Fruit fly (Drosophila melanogaster): Measurements from ENCODE around the gene twe.

dm6 chr2L:16310648-16311047 lies 49.0 kb upstream of the twe start, which contains the start of the genes cni and fzy:
- no peak for TF ChIP-seq pan (optimal IDR thresholded peaks at IDR 0.05)
- TF ChIP-seq EcR (GFP tag; optimal IDR thresholded peaks at IDR 0.05): no peak
- TF ChIP-seq usp (GFP tag; optimal IDR thresholded peaks at IDR 0.05): no peak
- TF ChIP-seq CG8478 (optimal IDR thresholded peaks at IDR 0.05): no peak
- TF ChIP-seq psq (optimal IDR thresholded peaks at IDR 0.05): no peak
- no peak for TF ChIP-seq Dll (optimal IDR thresholded peaks at IDR 0.05)
